Worm (Caenorhabditis elegans) whole organism, midembryonic: ENCODE measurements around the gene mel-32.

ENCODE experiments used
- T22C8.4 ChIP-seq: fragments of 200-800 bp; sonication (Bioruptor generic); IDR thresholded peaks from 2 replicates; pipeline ENCODE4 v1.3.6; 2022; ENCODE audit warnings: missing genetic modification characterization, missing compliant biosample characterization
- cog-1 ChIP-seq: sonication (generic microtip); optimal IDR thresholded peaks from 2 replicates; lab custom pipeline; 2016; ENCODE audit warnings: missing genetic modification characterization, missing compliant biosample characterization
- flt-1 ChIP-seq: fragments of 200-800 bp; sonication (Bioruptor generic); IDR thresholded peaks from 2 replicates; pipeline ENCODE4 v1.3.6; 2022; ENCODE audit warnings: missing genetic modification characterization, missing compliant biosample characterization
- klf-2 ChIP-seq: fragments of 200-800 bp; sonication (Bioruptor generic); conservative IDR thresholded peaks from 2 replicates; pipeline ENCODE4 v1.3.6; 2022; ENCODE audit warnings: missing genetic modification reagents, missing genetic modification characterization, missing compliant biosample characterization
- med-1 ChIP-seq: sonication (generic microtip); optimal IDR thresholded peaks from 2 replicates; lab custom pipeline; 2017; ENCODE audit warnings: missing genetic modification characterization, mild to moderate bottlenecking, missing compliant biosample characterization, antibody characterized with exemption, missing genetic modification reagents; ENCODE audit not compliant: insufficient read depth
- ref-1 ChIP-seq: fragments of 200-800 bp; sonication (Bioruptor generic); conservative IDR thresholded peaks from 2 replicates; pipeline ENCODE4 v1.3.6; 2022; ENCODE audit warnings: missing genetic modification reagents, missing genetic modification characterization, missing compliant biosample characterization
- tab-1 ChIP-seq: fragments of 200-800 bp; sonication (Bioruptor generic); IDR thresholded peaks from 2 replicates; pipeline ENCODE4 v1.3.6; 2022; ENCODE audit warnings: missing genetic modification characterization, missing compliant biosample characterization
- ztf-23 ChIP-seq: fragments of 200-800 bp; sonication (Bioruptor generic); IDR thresholded peaks from 2 replicates; pipeline ENCODE4 v1.3.6; 2022; ENCODE audit warnings: missing genetic modification reagents, missing genetic modification characterization, missing compliant biosample characterization
- ztf-29 ChIP-seq: fragments of 200-800 bp; sonication (Bioruptor generic); IDR thresholded peaks from 2 replicates; pipeline ENCODE4 v1.3.6; 2022; ENCODE audit warnings: missing genetic modification reagents, missing genetic modification characterization, missing compliant biosample characterization

mel-32 gene

ce11 chrIII:6406829-6407228, 36.0 kb downstream of the mel-32 start, which contains the start of gene let-756:
let-756 (plus strand) TSS chrIII:6407129.
- no peak for TF ChIP-seq T22C8.4 (GFP tag; lab: Robert Waterston, UW)
- no peak for TF ChIP-seq klf-2 (GFP tag; lab: Robert Waterston, UW)
- TF ChIP-seq med-1: no peak
- no peak for TF ChIP-seq flt-1
- no peak for TF ChIP-seq ref-1 (GFP tag; lab: Robert Waterston, UW)
- TF ChIP-seq ztf-23: no peak
- no peak for TF ChIP-seq tab-1 (GFP tag; lab: Robert Waterston, UW)
- no peak for TF ChIP-seq cog-1 (tag; lab: Kevin White, UChicago)
- TF ChIP-seq ztf-29 (GFP tag; lab: Robert Waterston, UW): no peak

ce11 chrIII:6405121-6405520, 37.7 kb downstream of the mel-32 start:
- TF ChIP-seq ztf-29 (GFP tag; lab: Robert Waterston, UW) (no peak), ref-1 (GFP tag; lab: Robert Waterston, UW) (no peak), tab-1 (GFP tag; lab: Robert Waterston, UW) (no peak), flt-1 (no peak), cog-1 (tag; lab: Kevin White, UChicago) (no peak), med-1 (no peak), klf-2 (GFP tag; lab: Robert Waterston, UW) (no peak), T22C8.4 (GFP tag; lab: Robert Waterston, UW) (no peak), ztf-23 (no peak)

ce11 chrIII:6402810-6403209, 40.0 kb downstream of the mel-32 start:
- TF ChIP-seq ztf-23 (no peak), T22C8.4 (GFP tag; lab: Robert Waterston, UW) (no peak), ref-1 (GFP tag; lab: Robert Waterston, UW) (no peak), med-1 (no peak), klf-2 (GFP tag; lab: Robert Waterston, UW) (no peak), flt-1 (no peak), tab-1 (GFP tag; lab: Robert Waterston, UW) (no peak), ztf-29 (GFP tag; lab: Robert Waterston, UW) (no peak), cog-1 (tag; lab: Kevin White, UChicago) (no peak)

ce11 chrIII:6402346-6402745, 40.5 kb downstream of the mel-32 start:
- TF ChIP-seq ztf-23: no peak
- no peak for TF ChIP-seq klf-2 (GFP tag; lab: Robert Waterston, UW)
- TF ChIP-seq T22C8.4 (GFP tag; lab: Robert Waterston, UW): no peak
- TF ChIP-seq flt-1: no peak
- no peak for TF ChIP-seq ref-1 (GFP tag; lab: Robert Waterston, UW)
- no peak for TF ChIP-seq cog-1 (tag; lab: Kevin White, UChicago)
- no peak for TF ChIP-seq ztf-29 (GFP tag; lab: Robert Waterston, UW)
- no peak for TF ChIP-seq med-1
- no peak for TF ChIP-seq tab-1 (GFP tag; lab: Robert Waterston, UW)

DNA sequence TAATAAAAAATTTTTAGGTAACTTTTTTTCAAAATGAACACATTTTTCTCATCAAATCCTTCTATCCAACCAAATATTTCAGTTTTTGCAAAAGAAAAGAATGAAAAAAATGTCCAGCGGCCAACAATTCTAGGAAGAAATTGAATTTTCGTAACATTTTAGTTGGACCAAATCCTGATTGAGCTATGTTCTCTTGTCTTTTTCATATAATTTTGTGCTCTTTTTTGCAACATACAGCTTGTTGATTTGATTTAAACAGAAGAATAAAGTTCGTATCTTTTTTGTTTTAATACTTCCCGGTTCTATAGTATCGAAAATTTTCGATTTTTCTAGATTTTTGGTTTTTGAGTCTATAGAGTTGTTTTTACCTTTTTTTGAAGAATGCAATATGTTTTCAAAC, 43.4 kb downstream of the mel-32 start:
- TF ChIP-seq cog-1 (tag; lab: Kevin White, UChicago): no peak
- no peak for TF ChIP-seq ztf-29 (GFP tag; lab: Robert Waterston, UW)
- no peak for TF ChIP-seq ztf-23
- no peak for TF ChIP-seq flt-1
- TF ChIP-seq med-1: no peak
- no peak for TF ChIP-seq klf-2 (GFP tag; lab: Robert Waterston, UW)
- no peak for TF ChIP-seq T22C8.4 (GFP tag; lab: Robert Waterston, UW)
- no peak for TF ChIP-seq ref-1 (GFP tag; lab: Robert Waterston, UW)
- TF ChIP-seq tab-1 (GFP tag; lab: Robert Waterston, UW): no peak

DNA sequence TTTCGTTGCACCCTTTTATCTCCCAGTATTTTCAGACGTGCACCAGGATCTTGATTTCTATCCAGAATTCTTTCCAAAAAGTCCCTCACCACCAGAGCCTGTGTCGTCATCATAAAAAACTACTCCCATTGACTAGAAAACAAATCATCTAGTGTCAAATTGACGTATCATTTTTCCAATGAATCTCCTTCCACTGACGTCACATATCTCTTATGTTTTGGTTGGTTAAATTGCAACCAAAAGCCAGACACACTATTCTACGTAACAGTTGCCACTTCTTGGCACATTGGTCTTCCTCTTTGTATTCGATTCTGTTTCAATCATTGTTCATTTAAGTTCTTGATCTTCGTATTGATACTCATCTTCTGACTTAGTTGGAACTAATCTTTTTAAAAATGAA, 44.7 kb downstream of the mel-32 start:
- TF ChIP-seq T22C8.4 (GFP tag; lab: Robert Waterston, UW): no peak
- no peak for TF ChIP-seq med-1
- no peak for TF ChIP-seq cog-1 (tag; lab: Kevin White, UChicago)
- no peak for TF ChIP-seq tab-1 (GFP tag; lab: Robert Waterston, UW)
- no peak for TF ChIP-seq klf-2 (GFP tag; lab: Robert Waterston, UW)
- no peak for TF ChIP-seq ztf-29 (GFP tag; lab: Robert Waterston, UW)
- TF ChIP-seq flt-1: no peak

DNA sequence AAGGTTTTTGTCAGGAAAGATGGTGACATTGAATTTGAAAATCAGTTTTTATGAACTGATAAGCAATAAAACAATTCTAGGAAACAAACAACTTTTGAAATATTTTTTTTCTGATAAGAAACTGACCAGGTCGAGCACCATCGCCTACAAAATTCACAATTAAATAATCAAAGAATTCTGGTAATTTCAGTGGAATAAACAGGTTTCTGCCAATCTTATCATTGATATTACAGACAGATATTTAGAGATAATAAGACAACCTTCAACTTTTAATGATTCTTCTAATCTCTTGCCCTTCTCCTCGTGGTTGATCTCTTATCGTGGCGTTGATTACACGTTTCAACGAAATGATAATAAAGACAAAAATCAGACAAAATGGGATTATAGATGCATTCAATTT, 46.4 kb downstream of the mel-32 start:
- TF ChIP-seq klf-2 (GFP tag; lab: Robert Waterston, UW) (no peak), ztf-23 (no peak), med-1 (no peak), ztf-29 (GFP tag; lab: Robert Waterston, UW) (no peak), cog-1 (tag; lab: Kevin White, UChicago) (no peak), flt-1 (no peak), ref-1 (GFP tag; lab: Robert Waterston, UW) (no peak), tab-1 (GFP tag; lab: Robert Waterston, UW) (no peak), T22C8.4 (GFP tag; lab: Robert Waterston, UW) (no peak)

- TF ChIP-seq cog-1 (tag; lab: Kevin White, UChicago) (no peak), med-1 (no peak), klf-2 (GFP tag; lab: Robert Waterston, UW) (no peak), ztf-23 (no peak), ref-1 (GFP tag; lab: Robert Waterston, UW) (no peak), tab-1 (GFP tag; lab: Robert Waterston, UW) (no peak), ztf-29 (GFP tag; lab: Robert Waterston, UW) (no peak), T22C8.4 (GFP tag; lab: Robert Waterston, UW) (no peak), flt-1 (no peak)
Observed at ce11 chrIII:6395706-6396232, 47.0 kb downstream of the mel-32 start, which contains the start of gene oatr-1. oatr-1 (minus strand) TSS chrIII:6396182.

DNA sequence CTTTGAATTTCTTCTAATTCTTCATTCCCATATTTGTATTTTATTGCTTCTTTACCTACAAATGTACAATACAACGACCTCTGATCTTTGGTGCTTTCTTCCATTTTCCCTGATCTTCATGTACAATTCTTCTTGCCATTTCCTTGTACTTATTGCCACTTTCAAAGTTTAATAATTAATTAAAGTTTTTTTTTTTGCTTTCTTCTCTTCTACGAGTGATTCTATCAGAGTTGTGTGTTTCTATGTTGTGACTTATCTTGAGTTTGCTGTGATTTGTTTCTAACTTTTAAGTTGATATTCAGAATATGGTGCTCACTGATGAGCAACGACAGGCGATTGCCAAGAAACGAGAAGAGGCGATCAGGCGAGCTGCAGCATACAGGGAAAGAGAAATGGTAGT, 52.2 kb downstream of the mel-32 start, which contains the start of gene smrc-1:
smrc-1 (plus strand) TSS at position 301 of the 400 bp plus-strand sequence.
- TF ChIP-seq klf-2 (GFP tag; lab: Robert Waterston, UW) (no peak), med-1 (no peak), ztf-23 (no peak), ztf-29 (GFP tag; lab: Robert Waterston, UW) (no peak), tab-1 (GFP tag; lab: Robert Waterston, UW) (no peak), T22C8.4 (GFP tag; lab: Robert Waterston, UW) (no peak), ref-1 (GFP tag; lab: Robert Waterston, UW) (no peak), cog-1 (tag; lab: Kevin White, UChicago) (no peak), flt-1 (no peak)
